Worm (Caenorhabditis elegans) whole organism, L3 larva: ENCODE measurements around the gene C18H7.11.

Experiments used
- R02D3.7 ChIP-seq: fragments of 150-350 bp; optimal IDR thresholded peaks from 2 replicates; lab custom pipeline; 2014; ENCODE audit warnings: missing biosample characterization, missing genetic modification characterization
- ZK546.5 ChIP-seq: sonication (generic microtip); optimal IDR thresholded peaks from 2 replicates; lab custom pipeline; 2017; ENCODE audit warnings: missing biosample characterization, missing genetic modification characterization
- aly-2 ChIP-seq: fragments of 150-350 bp; optimal IDR thresholded peaks from 2 replicates; lab custom pipeline; 2014; ENCODE audit warnings: missing biosample characterization, missing genetic modification characterization
- ceh-28 ChIP-seq: fragments of 150-350 bp; optimal IDR thresholded peaks from 2 replicates; lab custom pipeline; 2014; ENCODE audit warnings: missing biosample characterization, missing genetic modification reagents, missing genetic modification characterization
- ceh-82 ChIP-seq: fragments of 150-350 bp; optimal IDR thresholded peaks from 2 replicates; lab custom pipeline; 2014; ENCODE audit warnings: missing biosample characterization, missing genetic modification characterization
- ceh-9 ChIP-seq: sonication (generic microtip); optimal IDR thresholded peaks from 2 replicates; lab custom pipeline; 2018; ENCODE audit warnings: missing biosample characterization, missing genetic modification characterization
- daf-12 ChIP-seq: fragments of 150-350 bp; optimal IDR thresholded peaks from 2 replicates; lab custom pipeline; 2014; ENCODE audit warnings: missing biosample characterization, missing genetic modification reagents, missing genetic modification characterization
- egl-27 ChIP-seq: sonication (generic microtip); optimal IDR thresholded peaks from 4 replicates; lab custom pipeline; 2017; ENCODE audit warnings: missing biosample characterization, missing genetic modification reagents, missing genetic modification characterization
- elt-1 ChIP-seq: fragments of 150-350 bp; optimal IDR thresholded peaks from 2 replicates; lab custom pipeline; 2014; ENCODE audit warnings: missing biosample characterization, missing genetic modification characterization
- elt-2 ChIP-seq: sonication (generic microtip); optimal IDR thresholded peaks from 2 replicates; lab custom pipeline; 2016; ENCODE audit warnings: missing genetic modification reagents, mild to moderate bottlenecking, missing genetic modification characterization, missing compliant biosample characterization
- elt-3 ChIP-seq, 3 experiments: fragments of 150-350 bp in 1 of 3; sonication (generic microtip) in 2 of 3; optimal IDR thresholded peaks; 2 replicates in 2 of 3; 4 replicates in 1 of 3; lab custom pipeline; 2014 to 2017; ENCODE audit warnings: missing biosample characterization in 3 of 3, missing genetic modification characterization in 3 of 3
- eor-1 ChIP-seq, 2 experiments: fragments of 150-350 bp; optimal IDR thresholded peaks; 2 replicates each; lab custom pipeline; 2014 to 2018; ENCODE audit warnings: missing biosample characterization in 2 of 2, missing genetic modification characterization in 2 of 2
- fkh-2 ChIP-seq: fragments of 150-350 bp; optimal IDR thresholded peaks from 2 replicates; lab custom pipeline; 2014; ENCODE audit warnings: missing biosample characterization, missing genetic modification reagents, missing genetic modification characterization
- fos-1 ChIP-seq: fragments of 150-350 bp; optimal IDR thresholded peaks from 2 replicates; lab custom pipeline; 2014; ENCODE audit warnings: missing biosample characterization, missing genetic modification characterization
- jun-1 ChIP-seq: fragments of 150-350 bp; optimal IDR thresholded peaks from 2 replicates; lab custom pipeline; 2014; ENCODE audit warnings: missing biosample characterization, missing genetic modification reagents, missing genetic modification characterization
- lin-15B ChIP-seq: fragments of 150-350 bp; optimal IDR thresholded peaks from 2 replicates; lab custom pipeline; 2014; ENCODE audit warnings: missing biosample characterization, missing genetic modification characterization
- lin-39 ChIP-seq: fragments of 150-350 bp; optimal IDR thresholded peaks from 2 replicates; lab custom pipeline; 2018; ENCODE audit warnings: missing biosample characterization, missing genetic modification reagents, missing genetic modification characterization
- mml-1 ChIP-seq: fragments of 150-350 bp; sonication (generic microtip); optimal IDR thresholded peaks from 3 replicates; lab custom pipeline; 2014; ENCODE audit warnings: missing biosample characterization, missing genetic modification characterization
- nfya-1 ChIP-seq: sonication (generic microtip); optimal IDR thresholded peaks from 2 replicates; lab custom pipeline; 2017; ENCODE audit warnings: missing genetic modification characterization, mild to moderate bottlenecking, missing compliant biosample characterization, antibody characterized with exemption, moderate library complexity; ENCODE audit not compliant: insufficient read depth
- nhr-11 ChIP-seq: fragments of 150-350 bp; optimal IDR thresholded peaks from 2 replicates; lab custom pipeline; 2014; ENCODE audit warnings: missing biosample characterization, missing genetic modification characterization
- nhr-12 ChIP-seq: fragments of 150-350 bp; optimal IDR thresholded peaks from 2 replicates; lab custom pipeline; 2014; ENCODE audit warnings: missing biosample characterization, missing genetic modification characterization
- nhr-23 ChIP-seq: fragments of 150-350 bp; optimal IDR thresholded peaks from 2 replicates; lab custom pipeline; 2014; ENCODE audit warnings: missing biosample characterization, missing genetic modification reagents, missing genetic modification characterization
- nhr-237 ChIP-seq: fragments of 150-350 bp; optimal IDR thresholded peaks from 2 replicates; lab custom pipeline; 2014; ENCODE audit warnings: missing biosample characterization, missing genetic modification characterization
- nhr-28 ChIP-seq: fragments of 150-350 bp; optimal IDR thresholded peaks from 2 replicates; lab custom pipeline; 2014; ENCODE audit warnings: missing biosample characterization, missing genetic modification characterization
- nhr-67 ChIP-seq: fragments of 150-350 bp; optimal IDR thresholded peaks from 2 replicates; lab custom pipeline; 2014; ENCODE audit warnings: missing biosample characterization, missing genetic modification characterization
- nhr-76 ChIP-seq: fragments of 150-350 bp; sonication (generic microtip); optimal IDR thresholded peaks from 5 replicates; lab custom pipeline; 2014; ENCODE audit warnings: missing biosample characterization, missing genetic modification characterization
- nhr-77 ChIP-seq: fragments of 150-350 bp; optimal IDR thresholded peaks from 2 replicates; lab custom pipeline; 2014; ENCODE audit warnings: missing biosample characterization, missing genetic modification characterization
- pqm-1 ChIP-seq: fragments of 150-350 bp; optimal IDR thresholded peaks from 2 replicates; lab custom pipeline; 2017; ENCODE audit warnings: missing biosample characterization, missing genetic modification characterization, inconsistent platforms
- skn-1 ChIP-seq: fragments of 150-350 bp; optimal IDR thresholded peaks from 2 replicates; lab custom pipeline; 2014; ENCODE audit warnings: missing biosample characterization, missing genetic modification characterization
- snpc-4 ChIP-seq: fragments of 150-350 bp; optimal IDR thresholded peaks from 2 replicates; lab custom pipeline; 2014; ENCODE audit warnings: missing biosample characterization, missing genetic modification characterization
- tbx-2 ChIP-seq: sonication (generic microtip); optimal IDR thresholded peaks from 2 replicates; lab custom pipeline; 2016; ENCODE audit warnings: mild to moderate bottlenecking, missing genetic modification characterization, missing compliant biosample characterization
- unc-39 ChIP-seq: sonication (generic microtip); optimal IDR thresholded peaks from 4 replicates; lab custom pipeline; 2017; ENCODE audit warnings: missing biosample characterization, missing genetic modification characterization
- unc-62 ChIP-seq: fragments of 150-350 bp; sonication (generic microtip); optimal IDR thresholded peaks from 4 replicates; lab custom pipeline; 2014; ENCODE audit warnings: missing biosample characterization, missing genetic modification reagents, missing genetic modification characterization
- ztf-11 ChIP-seq: fragments of 150-350 bp; optimal IDR thresholded peaks from 2 replicates; lab custom pipeline; 2014; ENCODE audit warnings: missing biosample characterization, missing genetic modification characterization
- ztf-4 ChIP-seq: fragments of 150-350 bp; optimal IDR thresholded peaks from 2 replicates; lab custom pipeline; 2014; ENCODE audit warnings: missing biosample characterization, missing genetic modification characterization

C18H7.11 gene

ce11 chrIV:601595-601994 lies 4.9 kb downstream of the C18H7.11 start, which contains the start of gene srt-59:
TSS of gene srt-59 (minus strand) at chrIV:601695.
- no peak for TF ChIP-seq fos-1 (tag; lab: Kevin White, UChicago)
- no peak for TF ChIP-seq ceh-28 (tag; lab: Kevin White, UChicago)
- no peak for TF ChIP-seq elt-2 (tag; lab: Kevin White, UChicago)
- no peak for TF ChIP-seq fkh-2 (tag; lab: Kevin White, UChicago)
- TF ChIP-seq, all 47 proteins: peak for 0

- TF ChIP-seq snpc-4 (tag; lab: Kevin White, UChicago), result no peak
- no peak for TF ChIP-seq egl-27 (tag; lab: Kevin White, UChicago)
- TF ChIP-seq nhr-11, result no peak
- TF ChIP-seq ZK546.5 (tag; lab: Kevin White, UChicago), result no peak
- TF ChIP-seq unc-62, result no peak
- TF ChIP-seq unc-39 (tag; lab: Kevin White, UChicago), result no peak
- no peak for TF ChIP-seq daf-12
- TF ChIP-seq tbx-2, result no peak
- no peak for TF ChIP-seq mml-1 (tag; lab: Kevin White, UChicago)
- no peak for TF ChIP-seq nfya-1 (tag; lab: Kevin White, UChicago)
- no peak for TF ChIP-seq lin-39 (tag; lab: Kevin White, UChicago)
- no peak for TF ChIP-seq ztf-4 (tag; lab: Kevin White, UChicago)
- no peak for TF ChIP-seq lin-15B
- TF ChIP-seq, all 47 proteins: peak for 0
Measured at ce11 chrIV:603543-603942, 6.8 kb downstream of the C18H7.11 start, which contains the start of gene prmt-4. TSS of gene prmt-4 (minus strand) at chrIV:603643.

- TF ChIP-seq nhr-23 (no peak), pqm-1 (no peak), aly-2 (tag; lab: Kevin White, UChicago) (no peak), nhr-237 (no peak), elt-2 (tag; lab: Kevin White, UChicago) (no peak), nhr-11 (no peak), nhr-67 (no peak), lin-39 (tag; lab: Kevin White, UChicago) (no peak), elt-1 (tag; lab: Kevin White, UChicago) (no peak), skn-1 (no peak), daf-12 (no peak), jun-1 (tag; lab: Kevin White, UChicago) (no peak), ztf-11 (tag; lab: Kevin White, UChicago) (no peak)
- TF ChIP-seq, all 47 proteins: peak for 0
Measured at ce11 chrIV:604144-604543, 7.4 kb downstream of the C18H7.11 start, which contains the start of gene col-102. TSS of gene col-102 (plus strand) at chrIV:604444.

- TF ChIP-seq egl-27 (tag; lab: Kevin White, UChicago) (no peak), nhr-12 (tag; lab: Kevin White, UChicago) (no peak), ztf-4 (tag; lab: Kevin White, UChicago) (no peak), mml-1 (tag; lab: Kevin White, UChicago) (no peak), nhr-77 (tag; lab: Kevin White, UChicago) (no peak), ZK546.5 (tag; lab: Kevin White, UChicago) (no peak), ceh-9 (tag; lab: Kevin White, UChicago) (no peak), nhr-76 (tag; lab: Kevin White, UChicago) (no peak), nhr-237 (no peak), ceh-82 (no peak), R02D3.7 (tag; lab: Kevin White, UChicago) (no peak), nhr-67 (no peak)
Measured at ce11 chrIV:604817-605216, 8.1 kb downstream of the C18H7.11 start.

- TF ChIP-seq unc-62 (no peak), ZK546.5 (tag; lab: Kevin White, UChicago) (no peak), unc-39 (tag; lab: Kevin White, UChicago) (no peak), snpc-4 (tag; lab: Kevin White, UChicago) (no peak), nhr-76 (tag; lab: Kevin White, UChicago) (no peak), ztf-4 (tag; lab: Kevin White, UChicago) (no peak), egl-27 (tag; lab: Kevin White, UChicago) (no peak), elt-2 (tag; lab: Kevin White, UChicago) (no peak), tbx-2 (no peak)
- TF ChIP-seq, all 47 proteins: peak for 0
Measured at ce11 chrIV:605431-605830, 8.7 kb downstream of the C18H7.11 start.

- TF ChIP-seq nfya-1 (tag; lab: Kevin White, UChicago) (no peak), nhr-76 (tag; lab: Kevin White, UChicago) (no peak), mml-1 (tag; lab: Kevin White, UChicago) (no peak), ceh-9 (tag; lab: Kevin White, UChicago) (no peak), nhr-11 (no peak), elt-3 (tag; optimal IDR thresholded peaks at IDR 0.05; lab: Kevin White, UChicago) (no peak), nhr-28 (no peak), lin-39 (tag; lab: Kevin White, UChicago) (no peak), aly-2 (tag; lab: Kevin White, UChicago) (no peak), eor-1 (tag; optimal IDR thresholded peaks at IDR 0.05; lab: Kevin White, UChicago) (no peak)
Measured at ce11 chrIV:606055-606454, 9.4 kb downstream of the C18H7.11 start, which contains the start of gene inx-18. TSS of gene inx-18 (plus strand) at chrIV:606355.
